Worm (Caenorhabditis elegans) whole organism, dauer: ENCODE measurements around the gene F20D6.11.

ENCODE experiments used
- unc-62 ChIP-seq: sonication (generic microtip); optimal IDR thresholded peaks from 2 replicates; lab custom pipeline; 2017; ENCODE audit warnings: missing biosample characterization, missing genetic modification reagents, missing genetic modification characterization

F20D6.11 gene

DNA sequence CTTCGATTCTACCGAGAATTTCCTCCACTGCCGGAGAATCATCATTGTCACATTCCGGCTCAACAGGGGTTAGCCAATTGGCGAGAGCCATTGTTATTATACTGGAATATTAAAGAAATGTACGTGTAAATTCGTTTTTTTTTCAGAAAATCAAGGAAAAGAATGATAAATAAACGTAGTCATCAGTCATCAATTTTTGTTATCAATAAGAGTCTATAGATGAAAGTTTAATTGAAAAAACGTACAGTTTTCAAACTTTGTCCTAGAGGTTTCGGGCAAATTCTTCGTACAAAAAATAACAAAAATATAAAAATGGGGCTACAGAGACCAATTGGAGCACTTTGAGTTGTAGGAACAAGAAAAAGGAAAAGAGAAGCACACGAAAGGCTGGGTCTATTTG lies at the start of gene F20D6.11:
TSS of gene F20D6.11 (minus strand) at position 101 of the 400 bp plus-strand sequence.
- TF ChIP-seq unc-62 (GFP tag; lab: Kevin White, UChicago) = no peak

DNA sequence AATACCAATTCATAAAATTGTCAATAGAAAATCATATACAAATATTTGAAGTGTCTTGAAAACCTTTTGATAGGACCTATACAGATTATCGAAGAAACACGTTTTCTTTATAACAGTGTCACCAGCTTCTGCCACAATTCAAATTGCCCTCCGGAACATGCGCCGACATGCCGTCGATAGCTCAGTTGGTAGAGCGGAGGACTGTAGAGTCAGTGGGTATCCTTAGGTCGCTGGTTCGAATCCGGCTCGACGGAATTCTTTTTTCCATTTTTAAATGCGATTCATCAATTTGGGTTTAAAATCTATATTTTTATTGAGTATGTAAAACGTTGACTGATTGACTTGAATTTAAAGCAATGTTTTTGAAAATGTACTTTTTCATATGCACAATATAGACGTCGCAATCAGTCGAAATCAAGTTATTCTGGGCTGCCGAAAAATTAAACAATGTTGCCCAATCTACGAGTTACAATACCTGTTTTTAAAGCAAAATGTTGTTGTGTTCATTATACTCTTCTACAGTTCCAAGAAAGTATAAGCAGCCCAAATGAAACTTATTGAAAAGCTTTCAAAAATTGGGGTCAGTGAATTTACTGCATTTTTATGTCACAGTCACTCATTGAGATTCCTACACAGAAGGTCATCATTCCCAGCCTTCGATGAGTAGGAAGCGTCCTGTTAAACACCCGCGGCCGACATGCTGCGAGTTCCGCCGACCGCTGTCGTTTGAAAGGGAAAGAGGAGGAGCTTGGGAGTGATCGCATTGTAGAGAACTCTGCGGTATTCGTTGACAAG lies 48.6 kb upstream of the F20D6.11 start:
- TF ChIP-seq unc-62 (GFP tag; lab: Kevin White, UChicago) = no peak

DNA sequence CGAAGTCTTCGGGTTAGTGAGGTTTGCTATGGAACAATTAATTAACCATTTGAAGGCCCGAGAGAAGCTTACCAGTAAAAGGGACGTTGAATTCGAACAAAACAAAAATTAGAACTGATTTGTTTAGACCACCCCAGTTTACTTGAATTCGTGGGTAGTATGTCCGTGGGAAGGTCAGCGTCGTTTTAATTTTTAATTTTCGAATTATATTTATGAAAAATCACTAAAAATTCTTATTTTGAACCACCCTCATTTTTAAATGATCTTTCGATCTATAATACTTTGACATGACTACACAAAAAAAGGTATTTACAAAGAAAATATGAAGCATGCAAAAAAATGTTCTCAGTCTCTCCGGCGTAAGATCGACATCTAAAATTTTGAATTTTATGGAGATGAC lies 46.6 kb upstream of the F20D6.11 start, which contains the start of gene C16D9.5:
TSS of gene C16D9.5 (minus strand) at position 101 of the 400 bp plus-strand sequence.
- TF ChIP-seq unc-62 (GFP tag; lab: Kevin White, UChicago) = no peak

DNA sequence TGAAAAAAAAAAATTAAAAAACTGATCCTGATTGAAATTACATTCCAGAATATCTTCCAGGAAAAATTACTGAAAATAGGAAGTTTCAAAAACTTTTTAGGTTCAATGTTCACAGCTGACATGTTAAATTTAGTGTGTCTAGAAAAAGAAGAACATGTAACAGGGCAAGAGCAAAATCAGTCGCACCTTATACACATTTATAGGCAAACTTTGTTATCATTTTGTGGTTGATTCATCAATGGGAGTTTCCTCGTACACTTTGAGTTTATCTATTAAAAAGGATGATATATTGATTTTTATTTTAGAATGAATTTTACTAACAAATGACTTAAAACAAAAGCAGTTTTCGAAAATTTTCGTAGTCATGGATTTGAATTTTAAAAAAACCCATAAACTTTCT lies 44.3 kb upstream of the F20D6.11 start:
- no peak for TF ChIP-seq unc-62 (GFP tag; lab: Kevin White, UChicago)

DNA sequence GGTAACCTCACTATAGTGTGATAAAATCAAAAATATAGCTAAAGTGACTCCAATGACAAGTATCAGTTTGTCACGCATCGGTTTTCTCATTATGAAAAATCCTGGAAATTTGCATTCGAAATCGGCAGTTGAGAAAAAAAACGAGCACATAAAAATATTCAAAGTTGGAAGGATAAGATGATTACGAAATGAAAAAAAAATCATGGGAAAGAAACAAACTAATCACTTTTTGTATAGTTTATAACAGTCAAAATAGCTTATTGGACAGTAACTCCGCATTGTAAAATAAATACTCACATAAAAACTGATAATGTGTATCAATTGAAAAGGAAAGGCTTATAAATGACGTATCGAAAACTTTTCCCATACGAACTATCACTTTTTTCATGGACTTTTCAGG lies 43.9 kb upstream of the F20D6.11 start, which contains the start of gene C16D9.4:
TSS of gene C16D9.4 (minus strand) at position 101 of the 400 bp plus-strand sequence.
- TF ChIP-seq unc-62 (GFP tag; lab: Kevin White, UChicago) = no peak

DNA sequence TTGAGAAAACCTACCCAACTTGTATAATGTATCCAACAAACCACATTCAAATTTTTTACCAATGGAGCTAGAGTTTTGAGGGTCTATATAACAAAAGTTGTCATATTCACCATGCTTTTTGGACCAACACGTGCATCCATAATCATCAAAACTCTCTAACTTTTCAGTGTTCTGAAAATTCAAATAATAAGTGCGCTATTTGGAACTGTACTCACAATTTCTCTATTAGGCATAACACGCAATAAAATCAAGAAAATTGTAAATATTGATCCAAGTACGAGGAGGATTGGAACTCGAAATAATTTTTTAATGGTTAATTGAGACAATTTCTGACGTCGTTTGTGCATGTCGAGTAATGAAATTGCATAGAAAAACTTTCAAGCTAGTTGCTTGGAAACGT lies 41.0 kb upstream of the F20D6.11 start, which contains the start of gene C16D9.3:
TSS of gene C16D9.3 (minus strand) at position 101 of the 400 bp plus-strand sequence.
- no peak for TF ChIP-seq unc-62 (GFP tag; lab: Kevin White, UChicago)

DNA sequence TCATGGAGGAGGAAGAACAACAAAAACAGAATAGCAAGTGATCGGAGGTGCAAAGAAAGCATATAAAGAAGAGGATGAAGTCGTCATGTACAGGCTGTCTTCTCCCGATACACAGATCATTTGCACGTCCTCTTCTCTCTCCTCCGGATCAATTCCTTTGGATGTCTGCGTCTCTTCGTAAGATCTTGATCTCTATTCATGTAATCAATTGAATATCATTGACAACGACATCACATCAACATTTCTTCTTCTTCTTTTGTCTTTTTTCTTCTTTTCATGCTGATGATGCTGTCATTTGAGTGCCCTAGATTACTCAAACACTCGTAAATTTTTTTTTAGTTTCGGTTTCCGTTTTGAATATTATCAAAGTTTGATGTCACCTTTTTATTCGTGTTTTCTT lies 39.4 kb upstream of the F20D6.11 start, which contains the start of gene rol-3:
TSS of gene rol-3 (minus strand) at position 120 of the 400 bp plus-strand sequence.
- no peak for TF ChIP-seq unc-62 (GFP tag; lab: Kevin White, UChicago)

DNA sequence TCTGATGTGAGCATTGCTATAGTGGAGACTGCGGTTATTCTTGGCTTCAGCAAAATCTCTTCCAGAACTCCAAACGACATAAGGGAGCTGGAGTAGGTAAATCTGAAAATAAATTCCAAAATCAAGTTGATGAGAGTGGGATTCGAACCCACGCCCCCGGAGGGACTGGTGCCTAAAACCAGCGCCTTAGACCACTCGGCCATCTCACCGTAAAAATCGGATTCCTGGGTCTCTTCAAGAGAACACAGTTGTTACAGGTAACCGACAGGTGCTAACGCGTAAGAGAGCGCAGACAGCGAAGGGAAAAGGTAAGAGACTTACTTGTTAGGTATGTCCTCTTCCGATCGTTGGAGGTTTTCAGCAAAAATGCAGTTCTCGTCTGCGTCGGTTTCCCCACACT lies 36.4 kb upstream of the F20D6.11 start:
- TF ChIP-seq unc-62 (GFP tag; lab: Kevin White, UChicago) = no peak

DNA sequence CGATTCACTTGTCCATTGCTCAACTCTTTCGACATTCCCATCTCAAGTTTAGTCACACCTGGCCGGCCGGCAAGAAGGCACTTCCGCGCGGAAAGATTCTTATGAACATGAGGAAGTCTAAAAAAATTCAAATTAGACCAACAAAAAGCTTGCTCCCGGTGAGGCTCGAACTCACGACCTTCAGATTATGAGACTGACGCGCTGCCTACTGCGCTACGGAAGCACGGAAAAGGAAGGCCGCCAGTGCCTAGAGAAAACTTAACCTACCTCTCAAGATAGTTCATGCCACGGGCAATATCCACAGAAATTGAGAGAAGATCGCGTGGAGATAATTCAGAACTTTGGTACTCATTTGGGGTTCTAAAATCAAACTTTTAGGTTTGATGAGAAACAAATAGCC lies 31.2 kb upstream of the F20D6.11 start:
- TF ChIP-seq unc-62 (GFP tag; lab: Kevin White, UChicago) = no peak

DNA sequence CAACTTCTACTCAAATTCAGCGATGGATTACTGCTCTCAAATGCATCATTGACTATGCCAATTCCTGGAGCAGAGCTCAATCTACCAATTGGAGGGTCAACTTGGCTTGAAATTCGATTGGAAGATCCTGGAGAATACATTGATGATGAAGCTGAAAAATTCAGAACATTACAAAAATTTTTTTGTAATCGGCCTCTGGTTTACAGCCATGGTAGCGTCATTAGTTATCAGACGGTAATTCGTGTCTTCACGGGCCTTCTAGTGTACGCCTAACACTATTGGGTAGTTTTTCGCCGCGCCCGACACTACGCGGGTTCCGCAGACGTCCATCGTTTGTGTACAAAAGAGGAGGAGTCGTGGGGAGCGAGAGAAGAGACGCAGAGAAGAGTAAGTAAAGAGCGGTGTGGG lies 29.8 kb upstream of the F20D6.11 start:
- TF ChIP-seq unc-62 (GFP tag; lab: Kevin White, UChicago) = no peak

DNA sequence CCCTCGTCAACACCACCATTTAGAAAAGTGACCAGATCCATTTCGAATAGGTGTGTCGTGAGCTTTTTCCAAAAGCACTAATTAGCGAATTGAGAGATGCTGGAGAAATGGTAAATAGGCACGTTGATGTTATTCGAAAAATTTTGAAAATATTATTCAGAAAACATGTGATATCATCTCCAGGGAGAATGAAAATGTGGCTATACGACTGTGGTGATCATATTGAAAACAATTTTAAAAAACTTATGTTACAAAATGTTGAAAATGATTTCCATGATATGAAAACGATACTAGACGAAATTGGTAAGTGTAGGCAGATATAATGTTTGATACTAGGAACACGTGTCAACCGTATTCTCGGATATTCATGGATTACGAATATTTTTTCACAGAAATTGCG lies 27.9 kb upstream of the F20D6.11 start, which contains the start of gene K07C11.10:
TSS of gene K07C11.10 (minus strand) at position 101 of the 400 bp plus-strand sequence.
- no peak for TF ChIP-seq unc-62 (GFP tag; lab: Kevin White, UChicago)

DNA sequence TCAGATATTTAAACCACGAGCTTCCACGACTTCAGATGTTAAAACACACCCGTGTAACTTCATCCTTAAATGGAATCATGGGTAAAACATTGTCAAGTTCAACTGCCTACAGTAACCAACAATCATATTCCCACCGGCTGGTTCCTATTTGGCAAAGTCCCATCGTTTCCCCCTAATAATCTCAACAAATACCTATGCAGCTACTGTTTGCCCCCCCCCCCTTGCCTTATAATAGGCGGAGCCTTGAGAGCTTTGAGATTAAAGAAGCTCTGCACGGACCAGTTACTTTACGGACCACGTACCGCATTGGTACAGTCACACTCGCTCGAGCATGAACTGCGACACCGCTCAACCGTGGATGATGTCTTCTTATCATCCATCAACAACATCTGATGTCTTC lies 25.7 kb upstream of the F20D6.11 start, which contains the start of gene pax-1:
TSS of gene pax-1 (plus strand) at position 301 of the 400 bp plus-strand sequence.
- no peak for TF ChIP-seq unc-62 (GFP tag; lab: Kevin White, UChicago)

DNA sequence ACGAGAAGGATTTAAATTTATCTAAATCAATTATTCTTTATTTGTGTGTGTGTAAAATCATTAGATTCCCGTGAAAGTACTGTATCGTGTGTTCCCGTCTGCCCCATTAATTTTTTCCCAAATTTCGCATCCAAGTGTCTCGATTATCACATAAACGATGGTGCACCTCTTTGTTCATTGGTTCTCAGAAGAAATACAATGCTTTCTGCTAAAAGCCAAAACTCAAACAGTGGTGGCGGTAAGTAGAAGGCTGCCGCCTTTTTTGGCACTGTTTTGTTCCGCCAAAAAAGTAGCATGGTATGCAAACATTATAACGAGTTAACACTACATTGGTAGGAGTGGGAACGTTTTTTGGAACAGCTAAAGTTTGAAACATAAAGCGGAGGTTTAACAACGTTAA lies 24.5 kb upstream of the F20D6.11 start:
- TF ChIP-seq unc-62 (GFP tag; lab: Kevin White, UChicago) = no peak

DNA sequence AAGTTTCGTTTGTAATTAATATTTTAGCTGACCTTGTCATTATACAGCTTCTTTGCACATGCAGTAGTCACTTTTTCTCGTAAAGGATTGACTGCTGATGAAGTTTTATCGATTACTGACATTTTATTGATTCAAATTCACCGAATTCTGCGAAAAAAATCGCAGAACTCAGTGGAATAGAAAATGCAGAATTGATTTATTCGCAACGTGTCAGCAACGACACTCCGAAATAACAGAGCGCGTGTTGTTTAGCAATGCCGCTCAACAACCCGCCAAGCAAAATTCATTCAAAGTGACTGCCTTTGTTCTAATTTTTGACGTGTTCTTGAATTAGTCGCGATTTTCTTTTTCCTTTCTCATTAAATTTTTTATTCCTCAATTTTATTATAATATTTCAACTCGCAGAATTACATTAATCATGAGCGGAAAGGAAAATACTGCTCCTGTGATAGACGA lies 22.2 kb upstream of the F20D6.11 start, which contains the start of the genes cogc-6 and air-1:
TSS of gene cogc-6 (minus strand) at position 234 of the 456 bp plus-strand sequence.
TSS of gene air-1 (plus strand) at position 406 of the 456 bp plus-strand sequence.
- TF ChIP-seq unc-62 (GFP tag; lab: Kevin White, UChicago) = no peak

DNA sequence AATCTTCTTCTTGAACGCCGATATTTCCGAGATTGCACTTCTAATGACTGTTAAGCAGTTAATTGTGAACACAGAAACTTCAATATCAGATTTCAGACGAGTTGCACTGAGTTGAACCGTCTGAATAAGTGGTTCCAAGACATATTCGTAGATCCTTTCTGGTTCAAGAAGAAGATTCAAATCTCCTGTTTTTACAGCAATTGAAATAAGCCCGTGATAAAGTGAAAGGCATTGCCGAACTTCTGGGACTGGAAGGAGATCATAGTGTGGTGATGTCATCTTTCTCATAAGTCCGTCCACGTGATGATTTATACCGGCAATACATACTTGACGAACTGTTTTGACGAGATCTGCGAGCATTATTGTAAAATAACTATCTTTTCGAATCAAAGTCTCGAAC lies 20.7 kb upstream of the F20D6.11 start:
- TF ChIP-seq unc-62 (GFP tag; lab: Kevin White, UChicago) = no peak

DNA sequence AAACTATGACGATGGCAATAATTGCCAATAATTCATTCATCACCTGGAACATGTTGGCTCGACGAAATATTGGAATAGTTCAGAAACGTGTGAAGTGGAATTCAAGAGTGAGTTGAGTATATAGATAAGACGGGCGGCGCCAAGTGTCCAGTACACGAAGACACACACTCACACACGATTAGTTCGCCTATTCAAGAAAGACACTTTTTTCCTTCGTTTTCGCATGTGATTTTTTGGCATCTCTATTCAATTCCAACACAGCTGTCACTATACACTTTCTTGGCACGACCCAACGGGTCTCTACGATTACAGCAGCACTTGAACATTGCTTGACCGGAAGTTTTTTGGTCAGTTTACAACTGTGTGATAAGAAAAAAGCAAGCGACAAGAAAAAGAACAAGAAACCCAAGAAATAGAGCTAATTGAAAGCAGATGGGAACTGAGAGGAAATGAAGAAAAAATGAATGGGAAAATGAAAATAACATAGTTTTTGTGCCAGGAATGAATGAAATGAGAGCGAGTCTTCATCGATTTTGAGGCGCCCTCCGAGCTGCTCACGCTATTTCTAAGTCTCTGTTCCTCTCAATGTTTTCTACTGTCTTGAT lies 18.9 kb upstream of the F20D6.11 start, which contains the start of gene K07C11.8:
TSS of gene K07C11.8 (minus strand) at position 224 of the 605 bp plus-strand sequence.
- TF ChIP-seq unc-62 (GFP tag; lab: Kevin White, UChicago) = no peak
